Fruit fly (Drosophila melanogaster): Measurements from ENCODE around the gene mTerf3.
A peak's percentile ranks its signal among the peaks of the same experiment; 100 is the strongest.

The mTerf3 gene

DNA sequence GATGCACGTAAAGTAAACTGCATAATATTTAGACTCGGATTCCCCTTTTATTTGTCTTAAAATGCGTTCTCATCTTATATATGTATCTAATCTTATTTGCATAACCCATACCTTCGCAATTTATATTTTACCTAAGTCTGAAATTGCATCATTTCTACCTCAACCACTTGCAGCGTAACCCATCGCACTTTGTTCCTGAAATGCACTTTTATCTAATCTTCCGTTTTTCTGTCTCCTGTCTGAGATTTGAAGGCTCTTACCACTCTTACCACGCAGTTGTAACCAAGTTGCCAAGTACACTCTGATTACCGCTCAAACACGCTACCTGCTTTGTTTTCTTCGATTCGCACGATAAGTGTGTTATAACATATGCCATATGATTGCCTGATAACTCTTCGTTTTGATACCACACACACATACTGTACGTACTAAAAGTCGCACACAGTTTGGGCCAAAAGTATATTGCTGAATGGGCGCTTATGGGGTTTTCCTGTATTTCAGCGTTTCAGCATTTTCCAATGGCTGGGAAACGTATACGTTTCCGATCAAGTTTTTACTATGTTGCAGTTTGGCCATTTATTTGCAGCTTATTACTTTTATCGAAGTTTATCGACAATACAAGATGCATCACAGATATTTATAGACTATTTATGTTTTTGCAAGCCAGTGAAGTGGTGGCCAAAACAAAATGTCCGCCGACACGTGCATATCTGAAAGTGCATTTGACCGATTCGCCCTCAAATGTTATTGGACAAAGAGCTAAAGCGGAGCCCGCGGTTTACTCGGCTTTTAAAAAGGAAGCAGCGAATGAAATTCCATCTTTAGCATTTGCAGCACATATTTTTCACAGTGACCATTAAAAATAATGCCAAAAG lies 18.8 kb upstream of the mTerf3 start:
- no peak for TF ChIP-seq CG13204 (GFP tag; optimal IDR thresholded peaks at IDR 0.05)
- TF ChIP-seq CG12605 (GFP tag; IDR thresholded peaks at IDR 0.05) = no peak
- TF ChIP-seq CG14655 (GFP tag; optimal IDR thresholded peaks at IDR 0.05) = no peak
- TF ChIP-seq CG32121 (GFP tag; IDR thresholded peaks at IDR 0.05) = no peak
- TF ChIP-seq CG4496 (GFP tag; IDR thresholded peaks at IDR 0.05) = no peak
- no peak for TF ChIP-seq Ets98B (GFP tag; IDR thresholded peaks at IDR 0.05)
- TF ChIP-seq CG15710 (tag; optimal IDR thresholded peaks at IDR 0.05) = no peak
- TF ChIP-seq Snoo (tag; optimal IDR thresholded peaks at IDR 0.05) = no peak
- no peak for TF ChIP-seq Pif1B (GFP tag; optimal IDR thresholded peaks at IDR 0.05)
- TF ChIP-seq CG34367 (tag; optimal IDR thresholded peaks at IDR 0.05) = no peak
- TF ChIP-seq EcR (GFP tag; optimal IDR thresholded peaks at IDR 0.05) = no peak
- no peak for TF ChIP-seq gl (tag; optimal IDR thresholded peaks at IDR 0.05)
- TF ChIP-seq CG8159 (tag; optimal IDR thresholded peaks at IDR 0.05) = no peak

DNA sequence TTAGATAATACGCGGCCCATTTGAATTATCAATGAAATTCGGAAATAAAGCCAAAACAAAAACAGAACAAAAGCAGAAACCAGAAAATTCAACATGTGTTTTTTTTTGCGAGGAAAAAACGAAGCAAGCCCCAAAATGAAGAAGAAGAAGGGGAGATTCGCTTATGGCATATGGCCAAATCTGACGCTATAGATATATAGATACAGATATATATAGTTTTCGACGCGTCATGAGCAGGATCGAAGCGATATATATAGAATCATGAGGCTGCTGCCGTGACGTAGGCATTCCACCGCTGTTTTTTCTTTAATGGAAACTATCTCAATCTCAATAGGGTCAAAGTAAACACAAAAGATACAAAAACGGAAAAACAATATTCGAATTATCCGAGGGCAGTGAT lies 17.9 kb upstream of the mTerf3 start:
- 0 out of 2 replicates have a peak, but pooled peaks have one; percentile 18 for TF ChIP-seq CG32121 (GFP tag; IDR thresholded peaks at IDR 0.05)
- no peak for TF ChIP-seq CG8301 (tag; optimal IDR thresholded peaks at IDR 0.05)

DNA sequence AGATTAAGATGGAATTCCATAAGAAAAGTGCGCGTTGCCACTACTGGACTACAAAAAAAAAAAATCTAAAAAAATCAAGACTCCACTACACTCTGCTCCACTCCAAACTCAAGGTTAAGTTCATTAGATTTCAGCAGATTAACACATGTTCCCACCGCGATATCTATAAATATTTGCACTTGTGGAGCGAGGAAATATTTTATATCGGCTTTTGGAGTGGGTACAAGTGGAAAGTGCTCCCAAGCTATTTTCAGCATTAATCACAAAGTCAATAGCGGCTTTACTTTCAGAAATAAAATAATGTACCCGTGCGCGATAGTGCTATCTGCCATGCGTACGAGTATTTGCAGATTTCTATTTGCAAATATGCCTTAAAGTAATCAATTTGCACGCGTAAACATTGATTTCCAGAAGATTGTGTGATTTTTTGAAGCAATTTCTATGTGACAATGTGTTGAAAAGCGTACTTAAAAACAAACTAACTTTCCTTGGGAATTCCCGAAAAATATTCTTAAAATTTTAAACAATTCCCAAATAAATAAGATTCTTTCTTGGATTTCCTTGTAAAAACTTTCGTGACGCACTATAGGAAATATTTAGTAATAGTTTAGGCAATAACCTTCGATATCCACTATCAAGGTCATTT lies 17.2 kb upstream of the mTerf3 start:
- TF ChIP-seq EcR (GFP tag; optimal IDR thresholded peaks at IDR 0.05) (no peak), CG14655 (GFP tag; optimal IDR thresholded peaks at IDR 0.05) (peak; percentile 3)

DNA sequence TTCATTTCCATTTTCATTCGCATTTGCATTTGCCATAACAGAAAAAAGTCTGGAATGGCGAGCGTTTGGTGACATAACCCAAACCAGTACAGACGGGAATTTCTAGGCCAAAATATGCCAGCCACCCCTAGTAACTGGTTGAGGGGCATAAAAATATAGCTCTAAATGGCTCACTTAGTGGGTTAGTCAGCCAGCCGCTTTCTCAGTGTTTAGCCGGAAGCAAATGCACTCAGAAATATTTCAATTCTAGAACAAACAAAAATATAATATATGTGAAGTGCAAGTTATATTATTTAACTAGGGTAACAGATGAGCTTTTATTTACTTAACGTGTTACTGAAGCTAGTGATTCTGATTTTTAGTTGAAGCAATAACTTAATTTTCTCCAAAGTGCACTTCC lies 16.3 kb upstream of the mTerf3 start:
- TF ChIP-seq fd96Ca (GFP tag; IDR thresholded peaks at IDR 0.05) (no peak), CG15710 (tag; optimal IDR thresholded peaks at IDR 0.05) (no peak), CG9948 (tag; optimal IDR thresholded peaks at IDR 0.05) (no peak), CG13204 (GFP tag; optimal IDR thresholded peaks at IDR 0.05) (no peak), Pif1B (GFP tag; optimal IDR thresholded peaks at IDR 0.05) (no peak), CG12605 (GFP tag; IDR thresholded peaks at IDR 0.05) (no peak), gl (tag; optimal IDR thresholded peaks at IDR 0.05) (no peak), Ets98B (GFP tag; IDR thresholded peaks at IDR 0.05) (no peak), CG32121 (GFP tag; IDR thresholded peaks at IDR 0.05) (no peak), CG8159 (tag; optimal IDR thresholded peaks at IDR 0.05) (no peak), CG17806 (tag; optimal IDR thresholded peaks at IDR 0.05) (no peak)

DNA sequence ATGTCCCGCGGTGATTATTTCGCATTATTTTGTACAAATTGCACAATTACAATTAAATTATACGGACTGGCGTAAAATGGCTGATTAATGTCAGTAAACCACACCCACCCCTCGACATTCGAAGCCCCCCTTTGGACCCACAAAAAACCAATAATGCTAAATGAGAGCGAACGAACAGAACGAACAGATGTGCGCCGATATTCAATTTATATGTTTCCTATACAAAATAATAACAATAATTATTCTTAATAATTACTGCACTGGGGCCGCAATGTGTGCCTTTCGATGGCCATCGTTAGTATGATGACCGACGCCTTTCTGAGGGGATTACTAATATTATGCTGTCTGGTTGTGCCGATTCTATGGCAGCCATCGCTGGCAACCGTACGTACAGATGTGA lies 12.8 kb upstream of the mTerf3 start, which contains the start of gene CG13250:
CG13250 (plus strand) TSS at position 301 of the 400 bp plus-strand sequence.
- TF ChIP-seq D1 (tag; optimal IDR thresholded peaks at IDR 0.05) (no peak), EcR (GFP tag; optimal IDR thresholded peaks at IDR 0.05) (no peak)

DNA sequence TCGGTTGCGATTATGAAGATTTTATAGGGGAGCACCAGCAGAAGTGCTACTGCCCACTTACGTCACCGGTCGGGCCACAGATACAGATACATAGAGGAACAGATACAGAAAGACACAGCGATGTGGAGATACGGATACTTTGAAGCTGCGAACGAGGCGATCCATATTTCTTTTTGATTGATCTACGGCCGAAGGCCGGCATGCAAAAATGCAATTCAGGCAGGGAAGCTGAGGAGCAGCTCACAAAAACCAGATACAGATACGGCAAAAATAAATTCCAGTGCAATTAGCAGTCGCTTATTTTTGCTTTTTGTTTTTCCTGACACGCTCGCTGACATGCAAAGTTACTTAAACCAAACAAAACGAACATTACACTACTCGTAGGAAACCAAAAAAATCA lies 10.7 kb upstream of the mTerf3 start:
- TF ChIP-seq CG4496 (GFP tag; IDR thresholded peaks at IDR 0.05) (no peak), CG10348 (GFP tag; IDR thresholded peaks at IDR 0.05) (no peak), Pif1B (GFP tag; optimal IDR thresholded peaks at IDR 0.05) (no peak), Ets98B (GFP tag; IDR thresholded peaks at IDR 0.05) (no peak), rn (GFP tag; IDR thresholded peaks at IDR 0.05) (no peak), gl (tag; optimal IDR thresholded peaks at IDR 0.05) (no peak), CG34367 (tag; optimal IDR thresholded peaks at IDR 0.05) (no peak), CG15710 (tag; optimal IDR thresholded peaks at IDR 0.05) (no peak), CG17806 (tag; optimal IDR thresholded peaks at IDR 0.05) (no peak), CG8301 (tag; optimal IDR thresholded peaks at IDR 0.05) (no peak), CG8159 (tag; optimal IDR thresholded peaks at IDR 0.05) (no peak), CG12605 (GFP tag; IDR thresholded peaks at IDR 0.05) (no peak), Snoo (tag; optimal IDR thresholded peaks at IDR 0.05) (no peak), EcR (GFP tag; optimal IDR thresholded peaks at IDR 0.05) (no peak), CG13204 (GFP tag; optimal IDR thresholded peaks at IDR 0.05) (no peak), CG32121 (GFP tag; IDR thresholded peaks at IDR 0.05) (no peak), Pif1A (GFP tag; optimal IDR thresholded peaks at IDR 0.05) (no peak)

Data from whole organism, pupa.